Worm (Caenorhabditis elegans) whole organism, late embryonic: ENCODE results near the gene T01C1.4.

ENCODE experiments used
- C08G9.2 ChIP-seq: sonication (generic microtip); optimal IDR thresholded peaks from 2 replicates; lab custom pipeline; 2016; ENCODE audit warnings: mild to moderate bottlenecking, missing genetic modification characterization, moderate library complexity, missing compliant biosample characterization
- ama-1 ChIP-seq: fragments of 150-350 bp; optimal IDR thresholded peaks from 2 replicates; lab custom pipeline; 2014
- ceh-34 ChIP-seq: sonication (generic microtip); optimal IDR thresholded peaks from 2 replicates; lab custom pipeline; 2016; ENCODE audit warnings: mild to moderate bottlenecking, missing genetic modification characterization, missing compliant biosample characterization
- dve-1 ChIP-seq: sonication (generic microtip); optimal IDR thresholded peaks from 2 replicates; lab custom pipeline; 2017; ENCODE audit warnings: antibody characterized with exemption, mild to moderate bottlenecking, missing genetic modification characterization, missing compliant biosample characterization
- ets-4 ChIP-seq: sonication (generic microtip); optimal IDR thresholded peaks from 2 replicates; lab custom pipeline; 2016; ENCODE audit warnings: missing genetic modification characterization, missing compliant biosample characterization
- fkh-10 ChIP-seq: fragments of 150-350 bp; optimal IDR thresholded peaks from 2 replicates; lab custom pipeline; 2014; ENCODE audit warnings: missing biosample characterization, missing genetic modification reagents, missing genetic modification characterization
- fkh-6 ChIP-seq: sonication (generic microtip); optimal IDR thresholded peaks from 2 replicates; lab custom pipeline; 2016; ENCODE audit warnings: missing genetic modification characterization, missing compliant biosample characterization
- madf-2 ChIP-seq: sonication (generic microtip); optimal IDR thresholded peaks from 2 replicates; lab custom pipeline; 2017; ENCODE audit warnings: missing genetic modification characterization, missing compliant biosample characterization
- nfya-1 ChIP-seq: sonication (generic microtip); optimal IDR thresholded peaks from 2 replicates; lab custom pipeline; 2017; ENCODE audit warnings: missing genetic modification characterization, mild to moderate bottlenecking, missing compliant biosample characterization, antibody characterized with exemption, moderate library complexity
- pha-4 ChIP-seq: fragments of 150-350 bp; optimal IDR thresholded peaks from 2 replicates; lab custom pipeline; 2018; ENCODE audit warnings: missing biosample characterization, missing genetic modification reagents, missing genetic modification characterization
- pqm-1 ChIP-seq: sonication (generic microtip); optimal IDR thresholded peaks from 2 replicates; lab custom pipeline; 2016; ENCODE audit warnings: missing genetic modification characterization, missing compliant biosample characterization
- unc-55 ChIP-seq: sonication (generic microtip); optimal IDR thresholded peaks from 2 replicates; lab custom pipeline; 2017; ENCODE audit warnings: missing biosample characterization, missing genetic modification reagents, missing genetic modification characterization

- no peak for TF ChIP-seq madf-2 (tag; lab: Kevin White, UChicago)
- no peak for TF ChIP-seq pha-4 (tag; lab: Kevin White, UChicago)
- no peak for TF ChIP-seq fkh-10 (GFP tag; lab: Kevin White, UChicago)
- no peak for TF ChIP-seq fkh-6 (tag; lab: Kevin White, UChicago)
- no peak for TF ChIP-seq ama-1 (lab: Kevin White, UChicago)
- TF ChIP-seq ets-4 (tag; lab: Kevin White, UChicago), result no peak
- TF ChIP-seq C08G9.2 (tag; lab: Kevin White, UChicago), result no peak
- TF ChIP-seq pqm-1, result no peak
- TF ChIP-seq unc-55 (GFP tag; lab: Kevin White, UChicago), result no peak
- TF ChIP-seq nfya-1 (tag; lab: Kevin White, UChicago), result no peak
- TF ChIP-seq ceh-34 (tag; lab: Kevin White, UChicago), result no peak
- TF ChIP-seq dve-1, result no peak
These were observed 5.2 kb downstream of the T01C1.4 start, which contains the start of gene rhgf-1 for ce11 chrX:10711769-10712168.
